5 worm cellular contexts compared by ENCODE assay signal in genomic region chrIII:5083304-5083703, ce11.
A peak's percentile ranks its signal among the peaks of the same experiment; 100 is the strongest.
TF ChIP-seq lines count a peak whose summit lies in the region.

No protein-coding gene starts in this region.

TF ChIP-seq in whole organism, L1 larva, 84 proteins besides CTCF, POLR2A, EP300 and RAD21:
- TF ChIP-seq F16B12.6 (tag; optimal IDR thresholded peaks at IDR 0.05; lab: Kevin White, UChicago) (no peak), aha-1 (tag; optimal IDR thresholded peaks at IDR 0.05; lab: Kevin White, UChicago) (no peak), efl-1 (optimal IDR thresholded peaks at IDR 0.05; lab: Kevin White, UChicago) (no peak), efl-1 (GFP tag; optimal IDR thresholded peaks at IDR 0.05 in 1 of 2; lab: Kevin White, UChicago) (peak in 1 of 2 experiments; percentile 42), nhr-85 (tag; lab: Kevin White, UChicago) (peak; percentile 44)

TF ChIP-seq in whole organism, L2 larva, 48 proteins besides CTCF, POLR2A, EP300 and RAD21:
- peak; percentile 22 for TF ChIP-seq nhr-21 (tag; optimal IDR thresholded peaks at IDR 0.05; lab: Kevin White, UChicago)
- no peak for TF ChIP-seq lin-13 (GFP tag; optimal IDR thresholded peaks at IDR 0.05; lab: Kevin White, UChicago)
- TF ChIP-seq nhr-23 (tag; optimal IDR thresholded peaks at IDR 0.05; lab: Kevin White, UChicago): no peak
- peak; percentile 24 for TF ChIP-seq sma-3 (GFP tag; optimal IDR thresholded peaks at IDR 0.05; lab: Kevin White, UChicago)
- no peak for TF ChIP-seq unc-39 (tag; optimal IDR thresholded peaks at IDR 0.05; lab: Kevin White, UChicago)
- no peak for TF ChIP-seq lsy-2 (tag; optimal IDR thresholded peaks at IDR 0.05; lab: Kevin White, UChicago)
- no peak for TF ChIP-seq unc-55 (GFP tag; optimal IDR thresholded peaks at IDR 0.05; lab: Kevin White, UChicago)
- TF ChIP-seq F13H6.1 (tag; optimal IDR thresholded peaks at IDR 0.05; lab: Kevin White, UChicago): no peak
- no peak for TF ChIP-seq nhr-77 (tag; optimal IDR thresholded peaks at IDR 0.05; lab: Kevin White, UChicago)
- TF ChIP-seq dmd-4 (tag; optimal IDR thresholded peaks at IDR 0.05; lab: Kevin White, UChicago): no peak
- TF ChIP-seq mab-5 (tag; optimal IDR thresholded peaks at IDR 0.05; lab: Kevin White, UChicago): no peak
- TF ChIP-seq elt-1 (tag; optimal IDR thresholded peaks at IDR 0.05; lab: Kevin White, UChicago): no peak
- TF ChIP-seq R02D3.7 (tag; optimal IDR thresholded peaks at IDR 0.05; lab: Kevin White, UChicago): no peak
- TF ChIP-seq ztf-4 (tag; optimal IDR thresholded peaks at IDR 0.05; lab: Kevin White, UChicago): peak; percentile 31
- no peak for TF ChIP-seq lin-11 (tag; optimal IDR thresholded peaks at IDR 0.05; lab: Kevin White, UChicago)
TF ChIP-seq in whole organism, L2 larva: peak in this region for 3.

TF ChIP-seq in whole organism, L3 larva, 47 proteins besides CTCF, POLR2A, EP300 and RAD21:
- TF ChIP-seq elt-2 (tag; optimal IDR thresholded peaks at IDR 0.05; lab: Kevin White, UChicago): peak; percentile 3
- no peak for TF ChIP-seq R02D3.7 (tag; optimal IDR thresholded peaks at IDR 0.05; lab: Kevin White, UChicago)
- peak; percentile 41 for TF ChIP-seq ama-1 (optimal IDR thresholded peaks at IDR 0.05; lab: Kevin White, UChicago)
- TF ChIP-seq nhr-76 (tag; optimal IDR thresholded peaks at IDR 0.05; lab: Kevin White, UChicago): no peak
- peak; percentile 34 for TF ChIP-seq nhr-43 (tag; optimal IDR thresholded peaks at IDR 0.05; lab: Kevin White, UChicago; ENCODE audit: poor library complexity, severe bottlenecking)

TF ChIP-seq in whole organism, L4 larva, 104 proteins besides CTCF, POLR2A, EP300 and RAD21 (continues in another document):
- TF ChIP-seq snpc-1.2 (GFP tag; IDR thresholded peaks at IDR 0.05; lab: Robert Waterston, UW) (no peak), hmg-1.1 (GFP tag; IDR thresholded peaks at IDR 0.05; lab: Robert Waterston, UW) (0 out of 2 replicates have a peak, but pooled peaks have one; percentile 27), dpl-1 (GFP tag; optimal IDR thresholded peaks at IDR 0.05; lab: Kevin White, UChicago) (no peak), lir-3 (tag; optimal IDR thresholded peaks at IDR 0.05; lab: Kevin White, UChicago) (no peak), lin-38 (GFP tag; IDR thresholded peaks at IDR 0.05; lab: Robert Waterston, UW) (peak; percentile 51), ceh-20 (GFP tag; IDR thresholded peaks at IDR 0.05; lab: Robert Waterston, UW) (no peak), ceh-44 (GFP tag; IDR thresholded peaks at IDR 0.05; lab: Robert Waterston, UW) (no peak), spr-1 (tag; optimal IDR thresholded peaks at IDR 0.05; lab: Kevin White, UChicago) (peak; percentile 0), mxl-3 (GFP tag; optimal IDR thresholded peaks at IDR 0.05; lab: Kevin White, UChicago) (no peak), Y48G9A.11 (GFP tag; IDR thresholded peaks at IDR 0.05; lab: Robert Waterston, UW) (no peak), duxl-1 (tag; optimal IDR thresholded peaks at IDR 0.05; lab: Kevin White, UChicago; ENCODE audit: poor library complexity) (no peak), nhr-48 (tag; optimal IDR thresholded peaks at IDR 0.05; lab: Kevin White, UChicago) (peak; percentile 25), dve-1 (tag; optimal IDR thresholded peaks at IDR 0.05; lab: Kevin White, UChicago; ENCODE audit: insufficient read depth) (peak; percentile 25), arid-1 (GFP tag; conservative IDR thresholded peaks at IDR 0.05; lab: Robert Waterston, UW) (no peak), lsy-2 (tag; optimal IDR thresholded peaks at IDR 0.05; lab: Kevin White, UChicago) (peak in 1 of 2 experiments; percentile 15), dmd-8 (GFP tag; IDR thresholded peaks at IDR 0.05; lab: Robert Waterston, UW) (no peak), T20F7.1 (GFP tag; optimal IDR thresholded peaks at IDR 0.05; lab: Kevin White, UChicago) (peak; percentile 36), lin-15B (tag; optimal IDR thresholded peaks at IDR 0.05; lab: Kevin White, UChicago) (no peak), zfp-3 (GFP tag; conservative IDR thresholded peaks at IDR 0.05; lab: Robert Waterston, UW) (0 out of 2 replicates have a peak, but pooled peaks have one; percentile 36), mes-2 (tag; optimal IDR thresholded peaks at IDR 0.05; lab: Kevin White, UChicago; ENCODE audit: poor library complexity, severe bottlenecking) (peak; percentile 17), ceh-32 (tag; optimal IDR thresholded peaks at IDR 0.05; lab: Kevin White, UChicago; ENCODE audit: poor library complexity) (no peak), pqm-1 (tag; optimal IDR thresholded peaks at IDR 0.05; lab: Kevin White, UChicago) (no peak), fkh-10 (GFP tag; optimal IDR thresholded peaks at IDR 0.05; lab: Kevin White, UChicago) (no peak), T26A8.4 (GFP tag; IDR thresholded peaks at IDR 0.05; lab: Robert Waterston, UW) (0 out of 2 replicates have a peak, but pooled peaks have one; percentile 21), dmd-9 (GFP tag; IDR thresholded peaks at IDR 0.05; lab: Robert Waterston, UW) (no peak), aha-1 (tag; lab: Kevin White, UChicago) (peak; percentile 59), vab-7 (GFP tag; IDR thresholded peaks at IDR 0.05; lab: Robert Waterston, UW) (no peak), F26F4.8 (GFP tag; conservative IDR thresholded peaks at IDR 0.05; lab: Robert Waterston, UW) (no peak), unc-130 (GFP tag; optimal IDR thresholded peaks at IDR 0.05; lab: Kevin White, UChicago) (no peak), ama-1 (optimal IDR thresholded peaks at IDR 0.05; lab: Kevin White, UChicago) (no peak), snpc-4 (tag; optimal IDR thresholded peaks at IDR 0.05; lab: Kevin White, UChicago) (no peak), ZK337.2 (GFP tag; IDR thresholded peaks at IDR 0.05; lab: Robert Waterston, UW) (no peak), mdl-1 (tag; optimal IDR thresholded peaks at IDR 0.05; lab: Kevin White, UChicago) (no peak), ceh-28 (tag; optimal IDR thresholded peaks at IDR 0.05; lab: Kevin White, UChicago) (no peak)

TF ChIP-seq in whole organism, young adult, 124 proteins besides CTCF, POLR2A, EP300 and RAD21 (continues in another document):
- no peak for TF ChIP-seq ceh-58 (GFP tag; IDR thresholded peaks at IDR 0.05; lab: Robert Waterston, UW)
- TF ChIP-seq snpc-1.1 (tag; optimal IDR thresholded peaks at IDR 0.05; lab: Kevin White, UChicago; ENCODE audit: insufficient read depth): no peak
- no peak for TF ChIP-seq sea-2 (GFP tag; IDR thresholded peaks at IDR 0.05; lab: Robert Waterston, UW)
- TF ChIP-seq unc-62 (GFP tag; optimal IDR thresholded peaks at IDR 0.05; lab: Kevin White, UChicago): no peak
- no peak for TF ChIP-seq rcor-1 (GFP tag; IDR thresholded peaks at IDR 0.05; lab: Robert Waterston, UW)
- TF ChIP-seq nfyb-1 (GFP tag; IDR thresholded peaks at IDR 0.05; lab: Robert Waterston, UW): no peak
- TF ChIP-seq ekl-4 (GFP tag; IDR thresholded peaks at IDR 0.05; lab: Robert Waterston, UW): 0 out of 2 replicates have a peak, but pooled peaks have one; percentile 7
- no peak for TF ChIP-seq sdz-38 (tag; optimal IDR thresholded peaks at IDR 0.05; lab: Kevin White, UChicago)
- no peak for TF ChIP-seq ceh-79 (tag; optimal IDR thresholded peaks at IDR 0.05; lab: Kevin White, UChicago)
- TF ChIP-seq repo-1 (tag; optimal IDR thresholded peaks at IDR 0.05; lab: Kevin White, UChicago): peak; percentile 30
- no peak for TF ChIP-seq ceh-100 (GFP tag; IDR thresholded peaks at IDR 0.05; lab: Robert Waterston, UW)
- TF ChIP-seq B0261.1 (tag; optimal IDR thresholded peaks at IDR 0.05; lab: Kevin White, UChicago): no peak
- TF ChIP-seq attf-5 (GFP tag; optimal IDR thresholded peaks at IDR 0.05; lab: Kevin White, UChicago): peak; percentile 32
- TF ChIP-seq nhr-80 (tag; optimal IDR thresholded peaks at IDR 0.05; lab: Kevin White, UChicago): no peak
- 0 out of 2 replicates have a peak, but pooled peaks have one; percentile 16 for TF ChIP-seq hsf-1 (GFP tag; IDR thresholded peaks at IDR 0.05; lab: Robert Waterston, UW)
- no peak for TF ChIP-seq Y53F4B.3 (GFP tag; IDR thresholded peaks at IDR 0.05; lab: Robert Waterston, UW)
- no peak for TF ChIP-seq chd-7 (tag; optimal IDR thresholded peaks at IDR 0.05; lab: Kevin White, UChicago)
- TF ChIP-seq hrde-1 (tag; optimal IDR thresholded peaks at IDR 0.05; lab: Kevin White, UChicago; ENCODE audit: borderline replicate concordance): no peak
- TF ChIP-seq sptf-2 (GFP tag; optimal IDR thresholded peaks at IDR 0.05; lab: Kevin White, UChicago): no peak
- no peak for TF ChIP-seq ztf-6 (GFP tag; IDR thresholded peaks at IDR 0.05; lab: Robert Waterston, UW)
- no peak for TF ChIP-seq aptf-2 (GFP tag; conservative IDR thresholded peaks at IDR 0.05; lab: Robert Waterston, UW)
- no peak for TF ChIP-seq F33H1.4 (GFP tag; IDR thresholded peaks at IDR 0.05; lab: Robert Waterston, UW)
- TF ChIP-seq cebp-1 (GFP tag; IDR thresholded peaks at IDR 0.05; lab: Robert Waterston, UW): no peak
- TF ChIP-seq cebp-1 (tag; optimal IDR thresholded peaks at IDR 0.05; lab: Kevin White, UChicago): no peak
- no peak for TF ChIP-seq madf-8 (GFP tag; conservative IDR thresholded peaks at IDR 0.05; lab: Robert Waterston, UW)
- no peak for TF ChIP-seq ccch-3 (GFP tag; optimal IDR thresholded peaks at IDR 0.05; lab: Kevin White, UChicago)
- TF ChIP-seq ceh-91 (GFP tag; IDR thresholded peaks at IDR 0.05; lab: Robert Waterston, UW): no peak
- TF ChIP-seq madf-10 (tag; optimal IDR thresholded peaks at IDR 0.05; lab: Kevin White, UChicago): peak; percentile 2
- no peak for TF ChIP-seq snpc-4 (GFP tag; optimal IDR thresholded peaks at IDR 0.05; lab: Kevin White, UChicago)
- peak in 2 of 4 experiments; percentile 32 to 45 for TF ChIP-seq snpc-4 (tag; optimal IDR thresholded peaks at IDR 0.05; lab: Kevin White, UChicago)
- TF ChIP-seq F23B12.7 (tag; optimal IDR thresholded peaks at IDR 0.05; lab: Kevin White, UChicago; ENCODE audit: insufficient read depth): no peak
- no peak for TF ChIP-seq egl-44 (GFP tag; IDR thresholded peaks at IDR 0.05; lab: Robert Waterston, UW)
- no peak for TF ChIP-seq nhr-179 (tag; optimal IDR thresholded peaks at IDR 0.05; lab: Kevin White, UChicago)
- no peak for TF ChIP-seq Y79H2A.3 (GFP tag; conservative IDR thresholded peaks at IDR 0.05; lab: Robert Waterston, UW)
- TF ChIP-seq ztf-3 (GFP tag; optimal IDR thresholded peaks at IDR 0.05; lab: Kevin White, UChicago): no peak
- TF ChIP-seq him-1 (tag; optimal IDR thresholded peaks at IDR 0.05; lab: Kevin White, UChicago): peak; percentile 7
- TF ChIP-seq snpc-1.3 (tag; optimal IDR thresholded peaks at IDR 0.05; lab: Kevin White, UChicago; ENCODE audit: insufficient read depth): no peak
- peak; percentile 9 for TF ChIP-seq ztf-22 (GFP tag; optimal IDR thresholded peaks at IDR 0.05; lab: Kevin White, UChicago)
- no peak for TF ChIP-seq xnd-1 (tag; optimal IDR thresholded peaks at IDR 0.05; lab: Kevin White, UChicago)
- peak; percentile 4 for TF ChIP-seq lin-54 (GFP tag; optimal IDR thresholded peaks at IDR 0.05; lab: Kevin White, UChicago)
- TF ChIP-seq akir-1 (GFP tag; optimal IDR thresholded peaks at IDR 0.05; lab: Kevin White, UChicago): no peak
- no peak for TF ChIP-seq zim-3 (tag; optimal IDR thresholded peaks at IDR 0.05; lab: Kevin White, UChicago)
